Fruit fly (Drosophila melanogaster) whole organism, embryonic: ENCODE measurements around the gene Ldsdh1.

ENCODE experiments used
- CG10147 ChIP-seq: fragments of 200-800 bp; sonication (Bioruptor generic); optimal IDR thresholded peaks from 2 replicates; lab custom pipeline; 2019; ENCODE audit warnings: missing biosample characterization, mild to moderate bottlenecking, missing genetic modification characterization, moderate library complexity
- CG10959 ChIP-seq: fragments of 200-800 bp; sonication (Bioruptor generic); IDR thresholded peaks from 2 replicates; pipeline ENCODE4 v1.3.6; 2022; ENCODE audit warnings: missing biosample characterization, missing genetic modification characterization
- CG11504 ChIP-seq: fragments of 200-800 bp; sonication (Bioruptor generic); optimal IDR thresholded peaks from 3 replicates; lab custom pipeline; 2019; ENCODE audit warnings: missing biosample characterization, mild to moderate bottlenecking, missing genetic modification characterization, moderate library complexity
- CG12942 ChIP-seq: fragments of 200-800 bp; sonication (Bioruptor generic); optimal IDR thresholded peaks from 3 replicates; lab custom pipeline; 2016; ENCODE audit warnings: missing biosample characterization, missing genetic modification characterization
- CG13424 ChIP-seq: fragments of 200-800 bp; sonication (Bioruptor generic); optimal IDR thresholded peaks from 2 replicates; lab custom pipeline; 2019; ENCODE audit warnings: missing biosample characterization, mild to moderate bottlenecking, missing genetic modification characterization, moderate library complexity
- CG14710 ChIP-seq: fragments of 200-800 bp; sonication (Bioruptor generic); optimal IDR thresholded peaks from 3 replicates; lab custom pipeline; 2019; ENCODE audit warnings: missing biosample characterization, mild to moderate bottlenecking, missing genetic modification characterization, moderate library complexity
- CG17328 ChIP-seq: fragments of 200-800 bp; sonication (Bioruptor generic); IDR thresholded peaks from 2 replicates; pipeline ENCODE4 v1.3.6; 2022; ENCODE audit warnings: missing biosample characterization, missing genetic modification characterization
- CG2199 ChIP-seq: fragments of 200-800 bp; sonication (Bioruptor generic); IDR thresholded peaks from 3 replicates; pipeline ENCODE4 v1.3.6; 2022; ENCODE audit warnings: missing biosample characterization, missing genetic modification characterization
- CG30403 ChIP-seq: fragments of 200-800 bp; sonication (Bioruptor generic); optimal IDR thresholded peaks from 3 replicates; lab custom pipeline; 2016; ENCODE audit warnings: missing biosample characterization, missing genetic modification characterization
- CG31441 ChIP-seq: fragments of 200-800 bp; sonication (Bioruptor generic); IDR thresholded peaks from 2 replicates; pipeline ENCODE4 v1.3.6; 2022; ENCODE audit warnings: missing biosample characterization, missing genetic modification characterization
- CG33557 ChIP-seq: fragments of 200-800 bp; sonication (Bioruptor generic); optimal IDR thresholded peaks from 2 replicates; lab custom pipeline; 2019; ENCODE audit warnings: missing biosample characterization, mild to moderate bottlenecking, missing genetic modification characterization, moderate library complexity
- CG4820 ChIP-seq: fragments of 200-800 bp; sonication (Bioruptor generic); optimal IDR thresholded peaks from 3 replicates; lab custom pipeline; 2016; ENCODE audit warnings: missing biosample characterization, missing genetic modification characterization
- CG6654 ChIP-seq: fragments of 200-800 bp; sonication (Bioruptor generic); optimal IDR thresholded peaks from 2 replicates; lab custom pipeline; 2017; ENCODE audit warnings: missing biosample characterization, mild to moderate bottlenecking, missing genetic modification characterization
- CG8478 ChIP-seq: fragments of >200 bp; optimal IDR thresholded peaks from 2 replicates; lab custom pipeline; 2018
- CkIIα-i1 ChIP-seq: fragments of 200-800 bp; sonication (Bioruptor generic); IDR thresholded peaks from 2 replicates; pipeline ENCODE4 v1.3.6; 2022; ENCODE audit warnings: missing biosample characterization, missing genetic modification characterization
- Dbx ChIP-seq: fragments of 200-800 bp; sonication (Bioruptor generic); IDR thresholded peaks from 3 replicates; pipeline ENCODE4 v1.3.6; 2022; ENCODE audit warnings: missing biosample characterization, missing genetic modification characterization
- Hr3 ChIP-seq: fragments of 200-800 bp; sonication (Bioruptor generic); optimal IDR thresholded peaks from 3 replicates; lab custom pipeline; 2016; ENCODE audit warnings: missing biosample characterization, missing genetic modification characterization
- Hr39 ChIP-seq: fragments of >200 bp; optimal IDR thresholded peaks from 2 replicates; lab custom pipeline; 2017
- Kr ChIP-seq: fragments of 200-800 bp; sonication (Bioruptor generic); optimal IDR thresholded peaks from 2 replicates; lab custom pipeline; 2017; ENCODE audit warnings: missing biosample characterization, mild to moderate bottlenecking, missing genetic modification characterization
- Lhr ChIP-seq: fragments of 200-800 bp; sonication (Bioruptor generic); optimal IDR thresholded peaks from 3 replicates; lab custom pipeline; 2017; ENCODE audit warnings: mild to moderate bottlenecking, missing biosample characterization, missing genetic modification reagents, missing genetic modification characterization
- Lpt ChIP-seq: fragments of >200 bp; optimal IDR thresholded peaks from 2 replicates; lab custom pipeline; 2018; ENCODE audit warnings: missing biosample characterization, missing genetic modification characterization
- Sry-β ChIP-seq: fragments of 200-800 bp; sonication (Bioruptor generic); optimal IDR thresholded peaks from 2 replicates; lab custom pipeline; 2018; ENCODE audit warnings: missing biosample characterization, mild to moderate bottlenecking, missing genetic modification characterization, moderate library complexity
- Trl ChIP-seq, 3 experiments: fragments of >200 bp in 2 of 3; fragments of 200-800 bp in 1 of 3; sonication (Bioruptor generic) in 1 of 3; optimal IDR thresholded peaks; 2 replicates in 1 of 3; 3 replicates in 2 of 3; lab custom pipeline; 2016 to 2017; ENCODE audit warnings: missing biosample characterization in 1 of 3, missing genetic modification characterization in 1 of 3
- abd-A ChIP-seq: fragments of 200-800 bp; sonication (Bioruptor generic); optimal IDR thresholded peaks from 3 replicates; lab custom pipeline; 2019; ENCODE audit warnings: missing biosample characterization, mild to moderate bottlenecking, missing genetic modification characterization, moderate library complexity
- ac ChIP-seq: fragments of 200-800 bp; sonication (Bioruptor generic); optimal IDR thresholded peaks from 3 replicates; lab custom pipeline; 2017; ENCODE audit warnings: missing biosample characterization, mild to moderate bottlenecking, missing genetic modification characterization
- ato ChIP-seq: fragments of 200-800 bp; sonication (Bioruptor generic); IDR thresholded peaks from 2 replicates; pipeline ENCODE4 v1.3.6; 2022; ENCODE audit warnings: missing biosample characterization, missing genetic modification characterization; ENCODE audit not compliant: partially characterized antibody
- bsh ChIP-seq, 2 experiments: fragments of 200-800 bp; sonication (Bioruptor generic); optimal IDR thresholded peaks; 2 replicates each; lab custom pipeline; 2017 to 2018; ENCODE audit warnings: mild to moderate bottlenecking in 2 of 2, missing biosample characterization in 2 of 2, missing genetic modification characterization in 2 of 2, moderate library complexity in 1 of 2
- cato ChIP-seq: fragments of 200-800 bp; sonication (Bioruptor generic); optimal IDR thresholded peaks from 2 replicates; lab custom pipeline; 2016; ENCODE audit warnings: missing biosample characterization, missing genetic modification characterization, borderline replicate concordance
- croc ChIP-seq: fragments of 200-800 bp; sonication (Bioruptor generic); conservative IDR thresholded peaks from 3 replicates; pipeline ENCODE4 v1.3.6; 2022; ENCODE audit warnings: missing biosample characterization, missing genetic modification characterization
- da ChIP-seq: fragments of 200-800 bp; sonication (Bioruptor generic); optimal IDR thresholded peaks from 2 replicates; lab custom pipeline; 2016; ENCODE audit warnings: missing biosample characterization, missing genetic modification characterization
- dmrt99B ChIP-seq: fragments of 200-800 bp; sonication (Bioruptor generic); optimal IDR thresholded peaks from 2 replicates; lab custom pipeline; 2018; ENCODE audit warnings: missing biosample characterization, mild to moderate bottlenecking, missing genetic modification characterization, moderate library complexity
- eyg ChIP-seq: fragments of 200-800 bp; sonication (Bioruptor generic); optimal IDR thresholded peaks from 3 replicates; lab custom pipeline; 2016; ENCODE audit warnings: missing biosample characterization, missing genetic modification characterization
- fu2 ChIP-seq: fragments of 200-800 bp; sonication (Bioruptor generic); optimal IDR thresholded peaks from 2 replicates; lab custom pipeline; 2016; ENCODE audit warnings: missing biosample characterization, missing genetic modification characterization
- gcm ChIP-seq: fragments of 200-800 bp; sonication (Bioruptor generic); optimal IDR thresholded peaks from 2 replicates; lab custom pipeline; 2019; ENCODE audit warnings: missing biosample characterization, mild to moderate bottlenecking, missing genetic modification characterization, moderate library complexity
- pfk ChIP-seq: fragments of 200-800 bp; sonication (Bioruptor generic); optimal IDR thresholded peaks from 2 replicates; lab custom pipeline; 2018; ENCODE audit warnings: missing biosample characterization, mild to moderate bottlenecking, missing genetic modification characterization, moderate library complexity
- pros ChIP-seq: fragments of 200-800 bp; sonication (Bioruptor generic); optimal IDR thresholded peaks from 3 replicates; lab custom pipeline; 2019; ENCODE audit warnings: missing biosample characterization, mild to moderate bottlenecking, missing genetic modification characterization, moderate library complexity
- so ChIP-seq: fragments of 200-800 bp; sonication (Bioruptor generic); IDR thresholded peaks from 3 replicates; pipeline ENCODE4 v1.3.6; 2022; ENCODE audit warnings: missing biosample characterization, missing genetic modification characterization
- sqz ChIP-seq: fragments of 200-800 bp; sonication (Bioruptor generic); optimal IDR thresholded peaks from 3 replicates; lab custom pipeline; 2018; ENCODE audit warnings: missing biosample characterization, mild to moderate bottlenecking, missing genetic modification characterization
- tll ChIP-seq, 2 experiments: fragments of 200-800 bp in 1 of 2; fragments of >200 bp in 1 of 2; sonication (Bioruptor generic) in 1 of 2; optimal IDR thresholded peaks; 2 replicates each; lab custom pipeline; 2017 to 2019; ENCODE audit warnings: missing biosample characterization in 2 of 2, missing genetic modification characterization in 2 of 2, mild to moderate bottlenecking in 1 of 2, moderate library complexity in 1 of 2
- yki ChIP-seq: fragments of >200 bp; optimal IDR thresholded peaks from 3 replicates; lab custom pipeline; 2018
- zf30C ChIP-seq: fragments of 200-800 bp; sonication (Bioruptor generic); optimal IDR thresholded peaks from 3 replicates; lab custom pipeline; 2018; ENCODE audit warnings: missing biosample characterization, mild to moderate bottlenecking, missing genetic modification characterization

Ldsdh1 gene

dm6 chrX:8049292-8049691, 32.1 kb downstream of the Ldsdh1 start (continued):
- TF ChIP-seq tll (GFP tag; optimal IDR thresholded peaks at IDR 0.05; lab: Kevin White, UChicago) (no peak), pros (GFP tag; lab: Kevin White, UChicago) (no peak), eyg (no peak), abd-A (tag; lab: Kevin White, UChicago) (no peak), fu2 (GFP tag; lab: Kevin White, UChicago) (no peak), CG11504 (tag; lab: Kevin White, UChicago) (no peak), CG10147 (GFP tag; lab: Kevin White, UChicago) (no peak), CG10959 (GFP tag; lab: Robert Waterston, UW) (no peak), CG12942 (GFP tag; lab: Kevin White, UChicago) (no peak), Trl (optimal IDR thresholded peaks at IDR 0.05; lab: Kevin White, UChicago) (peak in 1 of 2 experiments; percentile 18), Trl (GFP tag; optimal IDR thresholded peaks at IDR 0.05; lab: Kevin White, UChicago) (no peak), Dbx (no peak), CkIIα-i1 (GFP tag; lab: Robert Waterston, UW) (no peak), ato (GFP tag; lab: Robert Waterston, UW) (no peak)

- TF ChIP-seq yki (lab: Kevin White, UChicago) (no peak), pfk (GFP tag; lab: Kevin White, UChicago) (peak; percentile 76)
Observed at dm6 chrX:8046520-8046919, 34.9 kb downstream of the Ldsdh1 start.

dm6 chrX:8038934-8039333, 42.5 kb downstream of the Ldsdh1 start:
- no peak for TF ChIP-seq CG31441 (GFP tag; lab: Robert Waterston, UW)
- TF ChIP-seq sqz (GFP tag; lab: Kevin White, UChicago), result peak; percentile 17
- TF ChIP-seq bsh (GFP tag; optimal IDR thresholded peaks at IDR 0.05; lab: Kevin White, UChicago), result no peak
- TF ChIP-seq so (GFP tag; lab: Robert Waterston, UW), result no peak
- TF ChIP-seq zf30C (GFP tag; lab: Kevin White, UChicago), result peak; percentile 44
- TF ChIP-seq Lhr (GFP tag; lab: Kevin White, UChicago), result no peak
- no peak for TF ChIP-seq CG6654 (GFP tag; lab: Kevin White, UChicago)
- TF ChIP-seq CG14710, result no peak
- TF ChIP-seq CG13424 (tag; lab: Kevin White, UChicago), result no peak
- no peak for TF ChIP-seq CG30403
- TF ChIP-seq cato (GFP tag; lab: Kevin White, UChicago), result no peak
- TF ChIP-seq CG8478 (lab: Kevin White, UChicago), result no peak
- peak; percentile 27 for TF ChIP-seq CG33557 (GFP tag; lab: Kevin White, UChicago)
- TF ChIP-seq Kr (GFP tag; lab: Kevin White, UChicago), result peak; percentile 38
- TF ChIP-seq CG2199, result peak; percentile 82; the same call in 2 of the 3 replicates
- no peak for TF ChIP-seq CG4820 (GFP tag; lab: Kevin White, UChicago)
- peak; percentile 71 for TF ChIP-seq gcm (GFP tag; lab: Kevin White, UChicago)
- TF ChIP-seq Hr3 (GFP tag; lab: Kevin White, UChicago), result no peak
- no peak for TF ChIP-seq Sry-β (GFP tag; lab: Kevin White, UChicago)
- peak; percentile 33 for TF ChIP-seq ac
- peak; percentile 37; the same call in 1 of the 2 replicates for TF ChIP-seq CG17328 (GFP tag; lab: Robert Waterston, UW)
- no peak for TF ChIP-seq dmrt99B (tag; lab: Kevin White, UChicago)
- TF ChIP-seq Hr39, result no peak
- no peak for TF ChIP-seq croc (GFP tag; lab: Robert Waterston, UW)
- no peak for TF ChIP-seq Lpt
- TF ChIP-seq da (GFP tag; lab: Kevin White, UChicago), result no peak
